Worm (Caenorhabditis elegans) whole organism, young adult: ENCODE results near the gene dmd-4.

Experiments
- B0035.1 ChIP-seq: sonication (generic microtip); optimal IDR thresholded peaks from 2 replicates; lab custom pipeline; 2016; ENCODE audit warnings: missing genetic modification characterization, mild to moderate bottlenecking, missing compliant biosample characterization, missing genotype, missing genetic modification reagents
- B0261.1 ChIP-seq: sonication (generic microtip); optimal IDR thresholded peaks from 2 replicates; lab custom pipeline; 2016; ENCODE audit warnings: mild to moderate bottlenecking, missing genetic modification characterization, moderate library complexity, missing compliant biosample characterization
- B0336.3 ChIP-seq: fragments of 200-800 bp; sonication (Bioruptor generic); IDR thresholded peaks from 2 replicates; pipeline ENCODE4 v1.3.6; 2022; ENCODE audit warnings: missing genetic modification characterization, missing compliant biosample characterization
- C17E4.6 ChIP-seq: fragments of 200-800 bp; sonication (Bioruptor generic); IDR thresholded peaks from 2 replicates; pipeline ENCODE4 v1.3.6; 2022; ENCODE audit warnings: missing genetic modification reagents, missing genetic modification characterization, missing compliant biosample characterization
- F22D6.2 ChIP-seq: sonication (generic microtip); optimal IDR thresholded peaks from 2 replicates; lab custom pipeline; 2016; ENCODE audit warnings: mild to moderate bottlenecking, missing genetic modification characterization, missing compliant biosample characterization
- F55B11.4 ChIP-seq: sonication (generic microtip); optimal IDR thresholded peaks from 2 replicates; lab custom pipeline; 2016; ENCODE audit warnings: missing compliant biosample characterization, missing genetic modification characterization, borderline replicate concordance; ENCODE audit not compliant: insufficient read depth
- K12H6.12 ChIP-seq: fragments of 200-800 bp; sonication (Bioruptor generic); optimal IDR thresholded peaks from 2 replicates; lab custom pipeline; 2018; ENCODE audit warnings: mild to moderate bottlenecking, missing genetic modification characterization, missing compliant biosample characterization
- T07F8.4 ChIP-seq: sonication (generic microtip); optimal IDR thresholded peaks from 2 replicates; lab custom pipeline; 2016; ENCODE audit warnings: mild to moderate bottlenecking, missing genetic modification characterization, moderate library complexity, missing compliant biosample characterization
- T26A5.8 ChIP-seq: sonication (generic microtip); optimal IDR thresholded peaks from 2 replicates; lab custom pipeline; 2016; ENCODE audit warnings: missing genetic modification characterization, missing compliant biosample characterization
- Y53G8AR.9 ChIP-seq: fragments of 200-800 bp; sonication (Bioruptor generic); conservative IDR thresholded peaks from 2 replicates; pipeline ENCODE4 v1.3.6; 2022; ENCODE audit warnings: missing genetic modification reagents, missing genetic modification characterization, missing compliant biosample characterization
- akir-1 ChIP-seq: fragments of 200-800 bp; sonication (Bioruptor generic); optimal IDR thresholded peaks from 2 replicates; lab custom pipeline; 2018; ENCODE audit warnings: mild to moderate bottlenecking, missing genetic modification characterization, moderate library complexity, missing compliant biosample characterization
- attf-3 ChIP-seq: fragments of 200-800 bp; sonication (Bioruptor generic); conservative IDR thresholded peaks from 2 replicates; pipeline ENCODE4 v1.3.6; 2022; ENCODE audit warnings: missing genetic modification reagents, missing genetic modification characterization, missing compliant biosample characterization
- bed-1 ChIP-seq: fragments of 200-800 bp; sonication (Bioruptor generic); IDR thresholded peaks from 2 replicates; pipeline ENCODE4 v1.3.6; 2022; ENCODE audit warnings: missing genetic modification reagents, missing genetic modification characterization, missing compliant biosample characterization
- bed-2 ChIP-seq: fragments of 200-800 bp; sonication (Bioruptor generic); IDR thresholded peaks from 2 replicates; pipeline ENCODE4 v1.3.6; 2022; ENCODE audit warnings: missing genetic modification reagents, missing genetic modification characterization, missing compliant biosample characterization
- ccch-3 ChIP-seq: fragments of 200-800 bp; sonication (Bioruptor generic); optimal IDR thresholded peaks from 2 replicates; lab custom pipeline; 2018; ENCODE audit warnings: mild to moderate bottlenecking, missing genetic modification characterization, missing compliant biosample characterization
- cebp-1 ChIP-seq, 2 experiments: fragments of 200-800 bp in 1 of 2; sonication (Bioruptor generic) in 1 of 2; sonication (generic microtip) in 1 of 2; IDR thresholded peaks in 1 of 2; optimal IDR thresholded peaks in 1 of 2; 2 replicates each; pipeline versions ENCODE4 v1.3.6 to Lab custom; 2017 to 2022; ENCODE audit warnings: missing compliant biosample characterization in 2 of 2, missing genetic modification characterization in 2 of 2, mild to moderate bottlenecking in 1 of 2, missing genetic modification reagents in 1 of 2, moderate library complexity in 1 of 2
- cebp-2 ChIP-seq: fragments of 200-800 bp; sonication (Bioruptor generic); IDR thresholded peaks from 2 replicates; pipeline ENCODE4 v1.3.6; 2022; ENCODE audit warnings: missing genetic modification characterization, missing compliant biosample characterization
- ceh-27 ChIP-seq: fragments of 200-800 bp; sonication (Bioruptor generic); optimal IDR thresholded peaks from 2 replicates; lab custom pipeline; 2018; ENCODE audit warnings: mild to moderate bottlenecking, missing genetic modification characterization, moderate library complexity, missing compliant biosample characterization
- ceh-79 ChIP-seq: sonication (generic microtip); optimal IDR thresholded peaks from 2 replicates; lab custom pipeline; 2017; ENCODE audit warnings: mild to moderate bottlenecking, missing genetic modification characterization, missing compliant biosample characterization
- dox-1 ChIP-seq: fragments of 200-800 bp; sonication (Bioruptor generic); IDR thresholded peaks from 2 replicates; pipeline ENCODE4 v1.3.6; 2022; ENCODE audit warnings: missing genetic modification reagents, missing genetic modification characterization, missing compliant biosample characterization
- egrh-3 ChIP-seq: fragments of 200-800 bp; sonication (Bioruptor generic); IDR thresholded peaks from 2 replicates; pipeline ENCODE4 v1.3.6; 2022; ENCODE audit warnings: missing genetic modification reagents, missing genetic modification characterization, missing compliant biosample characterization
- fkh-3 ChIP-seq: sonication (generic microtip); optimal IDR thresholded peaks from 2 replicates; lab custom pipeline; 2016; ENCODE audit warnings: mild to moderate bottlenecking, missing genetic modification characterization, missing compliant biosample characterization
- him-1 ChIP-seq: sonication (generic microtip); optimal IDR thresholded peaks from 2 replicates; lab custom pipeline; 2016; ENCODE audit warnings: missing genotype, missing genetic modification reagents, missing genetic modification characterization, missing compliant biosample characterization
- hmg-1.2 ChIP-seq: fragments of 200-800 bp; sonication (Bioruptor generic); IDR thresholded peaks from 2 replicates; pipeline ENCODE4 v1.3.6; 2022; ENCODE audit warnings: missing genetic modification reagents, missing genetic modification characterization, missing compliant biosample characterization
- let-526 ChIP-seq: fragments of 200-800 bp; sonication (Bioruptor generic); IDR thresholded peaks from 2 replicates; pipeline ENCODE4 v1.3.6; 2022; ENCODE audit warnings: missing genetic modification reagents, missing genetic modification characterization, missing compliant biosample characterization
- lin-26 ChIP-seq: fragments of 200-800 bp; sonication (Bioruptor generic); IDR thresholded peaks from 2 replicates; pipeline ENCODE4 v1.3.6; 2022; ENCODE audit warnings: missing genetic modification reagents, missing genetic modification characterization, missing compliant biosample characterization
- lin-35 ChIP-seq, 3 experiments: fragments of 150-350 bp in 2 of 3; sonication (generic microtip) in 1 of 3; optimal IDR thresholded peaks; 2 replicates each; lab custom pipeline; 2014 to 2018; ENCODE audit warnings: missing biosample characterization in 3 of 3, missing genetic modification characterization in 3 of 3, missing genetic modification reagents in 3 of 3
- lir-1 ChIP-seq: fragments of 200-800 bp; sonication (Bioruptor generic); conservative IDR thresholded peaks from 2 replicates; pipeline ENCODE4 v1.3.6; 2022; ENCODE audit warnings: missing genetic modification reagents, missing genetic modification characterization, missing compliant biosample characterization
- madf-10 ChIP-seq: sonication (generic microtip); optimal IDR thresholded peaks from 2 replicates; lab custom pipeline; 2016; ENCODE audit warnings: mild to moderate bottlenecking, missing genetic modification characterization, missing compliant biosample characterization
- madf-6 ChIP-seq: fragments of 200-800 bp; sonication (Bioruptor generic); IDR thresholded peaks from 2 replicates; pipeline ENCODE4 v1.3.6; 2022; ENCODE audit warnings: missing genetic modification reagents, missing genetic modification characterization, missing compliant biosample characterization
- mes-4 ChIP-seq: sonication (generic microtip); optimal IDR thresholded peaks from 2 replicates; lab custom pipeline; 2016; ENCODE audit warnings: missing genotype, missing genetic modification characterization, missing compliant biosample characterization
- mxl-1 ChIP-seq: sonication (generic microtip); optimal IDR thresholded peaks from 2 replicates; lab custom pipeline; 2016; ENCODE audit warnings: missing genetic modification characterization, missing compliant biosample characterization
- nfyb-1 ChIP-seq: fragments of 200-800 bp; sonication (Bioruptor generic); IDR thresholded peaks from 2 replicates; pipeline ENCODE4 v1.3.6; 2022; ENCODE audit warnings: missing genetic modification reagents, missing genetic modification characterization, missing compliant biosample characterization
- nhr-179 ChIP-seq: sonication (generic microtip); optimal IDR thresholded peaks from 2 replicates; lab custom pipeline; 2016; ENCODE audit warnings: mild to moderate bottlenecking, missing genetic modification characterization, missing compliant biosample characterization
- nhr-90 ChIP-seq: sonication (generic microtip); optimal IDR thresholded peaks from 2 replicates; lab custom pipeline; 2016; ENCODE audit warnings: missing genotype, mild to moderate bottlenecking, missing genetic modification characterization, missing compliant biosample characterization
- pbrm-1 ChIP-seq: fragments of 200-800 bp; sonication (Bioruptor generic); IDR thresholded peaks from 2 replicates; pipeline ENCODE4 v1.3.6; 2022; ENCODE audit warnings: missing genetic modification reagents, missing genetic modification characterization, missing compliant biosample characterization
- rcor-1 ChIP-seq: fragments of 200-800 bp; sonication (Bioruptor generic); IDR thresholded peaks from 2 replicates; pipeline ENCODE4 v1.3.6; 2022; ENCODE audit warnings: missing genetic modification reagents, missing genetic modification characterization, missing compliant biosample characterization
- repo-1 ChIP-seq: sonication (generic microtip); optimal IDR thresholded peaks from 2 replicates; lab custom pipeline; 2017; ENCODE audit warnings: mild to moderate bottlenecking, missing genetic modification characterization, missing compliant biosample characterization
- snpc-4 ChIP-seq, 5 experiments: fragments of 150-350 bp in 1 of 5; sonication (generic microtip) in 4 of 5; optimal IDR thresholded peaks; 2 replicates each; lab custom pipeline; 2014 to 2018; ENCODE audit warnings: missing genetic modification characterization in 5 of 5, missing biosample characterization in 3 of 5, antibody characterized with exemption in 2 of 5, mild to moderate bottlenecking in 2 of 5, missing compliant biosample characterization in 2 of 5, missing genotype in 2 of 5, moderate library complexity in 2 of 5, missing genetic modification reagents in 1 of 5
- sptf-2 ChIP-seq: fragments of 200-800 bp; sonication (Bioruptor generic); optimal IDR thresholded peaks from 2 replicates; lab custom pipeline; 2018; ENCODE audit warnings: mild to moderate bottlenecking, missing genetic modification characterization, missing compliant biosample characterization
- tbp1 ChIP-seq: fragments of 200-800 bp; sonication (Bioruptor generic); optimal IDR thresholded peaks from 2 replicates; lab custom pipeline; 2018; ENCODE audit warnings: mild to moderate bottlenecking, missing genetic modification characterization, missing compliant biosample characterization
- xnd-1 ChIP-seq: sonication (generic microtip); optimal IDR thresholded peaks from 2 replicates; lab custom pipeline; 2016; ENCODE audit warnings: missing genotype, missing genetic modification reagents, missing genetic modification characterization, missing compliant biosample characterization
- zim-3 ChIP-seq: sonication (generic microtip); optimal IDR thresholded peaks from 2 replicates; lab custom pipeline; 2017; ENCODE audit warnings: mild to moderate bottlenecking, missing genetic modification characterization, moderate library complexity, missing compliant biosample characterization
- ztf-22 ChIP-seq: fragments of 200-800 bp; sonication (Bioruptor generic); optimal IDR thresholded peaks from 2 replicates; lab custom pipeline; 2018; ENCODE audit warnings: mild to moderate bottlenecking, missing genetic modification characterization, moderate library complexity, missing compliant biosample characterization
- ztf-28 ChIP-seq: fragments of 200-800 bp; sonication (Bioruptor generic); IDR thresholded peaks from 2 replicates; pipeline ENCODE4 v1.3.6; 2022; ENCODE audit warnings: missing genetic modification reagents, missing genetic modification characterization, missing compliant biosample characterization

dmd-4 gene

ce11 chrX:14813398-14813797, 48.3 kb downstream of the dmd-4 start (continued):
- TF ChIP-seq lin-26 (GFP tag; lab: Robert Waterston, UW) (no peak), cebp-1 (GFP tag; IDR thresholded peaks at IDR 0.05; lab: Robert Waterston, UW) (no peak), cebp-1 (tag; optimal IDR thresholded peaks at IDR 0.05; lab: Kevin White, UChicago) (peak; percentile 56), repo-1 (tag; lab: Kevin White, UChicago) (peak; percentile 4), ceh-27 (peak; percentile 19), cebp-2 (no peak), madf-10 (tag; lab: Kevin White, UChicago) (peak; percentile 13), mxl-1 (tag; lab: Kevin White, UChicago) (no peak), sptf-2 (GFP tag; lab: Kevin White, UChicago) (no peak), hmg-1.2 (GFP tag; lab: Robert Waterston, UW) (peak; percentile 25; the same call in 1 of the 2 replicates), lir-1 (no peak), F22D6.2 (tag; lab: Kevin White, UChicago) (peak; percentile 13), K12H6.12 (tag; lab: Kevin White, UChicago) (no peak), B0336.3 (GFP tag; lab: Robert Waterston, UW) (no peak), C17E4.6 (GFP tag; lab: Robert Waterston, UW) (no peak), B0035.1 (tag; lab: Kevin White, UChicago) (no peak), ztf-22 (no peak), pbrm-1 (GFP tag; lab: Robert Waterston, UW) (no peak), nfyb-1 (GFP tag; lab: Robert Waterston, UW) (no peak), F55B11.4 (no peak), T07F8.4 (tag; lab: Kevin White, UChicago) (no peak), egrh-3 (GFP tag; lab: Robert Waterston, UW) (no peak), T26A5.8 (no peak), ccch-3 (GFP tag; lab: Kevin White, UChicago) (no peak), madf-6 (no peak), attf-3 (GFP tag; lab: Robert Waterston, UW) (no peak), bed-2 (GFP tag; lab: Robert Waterston, UW) (no peak), rcor-1 (GFP tag; lab: Robert Waterston, UW) (0 out of 2 replicates have a peak, but pooled peaks have one; percentile 19), dox-1 (peak; percentile 43; the same call in 1 of the 2 replicates), B0261.1 (no peak), ceh-79 (tag; lab: Kevin White, UChicago) (no peak), him-1 (no peak), mes-4 (tag; lab: Kevin White, UChicago) (no peak), bed-1 (GFP tag; lab: Robert Waterston, UW) (no peak), tbp1 (peak; percentile 48), snpc-4 (GFP tag; optimal IDR thresholded peaks at IDR 0.05; lab: Kevin White, UChicago) (no peak), snpc-4 (tag; optimal IDR thresholded peaks at IDR 0.05; lab: Kevin White, UChicago) (peak in 3 of 4 experiments; percentile 6 to 41 (median 17)), fkh-3 (tag; lab: Kevin White, UChicago) (no peak), lin-35 (GFP tag; optimal IDR thresholded peaks at IDR 0.05; lab: Kevin White, UChicago) (peak in 1 of 3 experiments; percentile 21), xnd-1 (no peak), let-526 (GFP tag; lab: Robert Waterston, UW) (no peak), nhr-179 (tag; lab: Kevin White, UChicago) (no peak), nhr-90 (tag; lab: Kevin White, UChicago) (no peak), ztf-28 (GFP tag; lab: Robert Waterston, UW) (no peak), Y53G8AR.9 (GFP tag; lab: Robert Waterston, UW) (no peak), zim-3 (tag; lab: Kevin White, UChicago) (no peak), akir-1 (GFP tag; lab: Kevin White, UChicago) (no peak)
- TF ChIP-seq, all 124 proteins: peak for 22
